Fruit fly (Drosophila melanogaster) Kc167 (cell line): ENCODE data around the gene mei-P22.

Experiments used
- Myc ChIP-seq: fragments of >200 bp; optimal IDR thresholded peaks from 2 replicates; lab custom pipeline; 2017; ENCODE audit warnings: missing external identifiers
- Sin3A ChIP-seq: fragments of >200 bp; optimal IDR thresholded peaks from 2 replicates; lab custom pipeline; 2018; ENCODE audit warnings: missing external identifiers
- h ChIP-seq: fragments of >200 bp; optimal IDR thresholded peaks from 3 replicates; lab custom pipeline; 2018; ENCODE audit warnings: missing external identifiers
- insv ChIP-seq: fragments of >200 bp; optimal IDR thresholded peaks from 3 replicates; lab custom pipeline; 2018; ENCODE audit warnings: missing external identifiers
- psq ChIP-seq: fragments of >200 bp; optimal IDR thresholded peaks from 2 replicates; lab custom pipeline; 2017; ENCODE audit warnings: missing external identifiers
- ttk ChIP-seq: sonication (Bioruptor generic); optimal IDR thresholded peaks from 2 replicates; lab custom pipeline; 2017; ENCODE audit warnings: missing external identifiers

mei-P22 gene

dm6 chr3L:7243775-7244438, at the start of gene mei-P22, which contains the start of gene mRpL50:
Gene mei-P22 (plus strand): TSS chr3L:7244388.
Gene mRpL50 (minus strand): TSS chr3L:7243933.
- TF ChIP-seq h, result no peak

DNA sequence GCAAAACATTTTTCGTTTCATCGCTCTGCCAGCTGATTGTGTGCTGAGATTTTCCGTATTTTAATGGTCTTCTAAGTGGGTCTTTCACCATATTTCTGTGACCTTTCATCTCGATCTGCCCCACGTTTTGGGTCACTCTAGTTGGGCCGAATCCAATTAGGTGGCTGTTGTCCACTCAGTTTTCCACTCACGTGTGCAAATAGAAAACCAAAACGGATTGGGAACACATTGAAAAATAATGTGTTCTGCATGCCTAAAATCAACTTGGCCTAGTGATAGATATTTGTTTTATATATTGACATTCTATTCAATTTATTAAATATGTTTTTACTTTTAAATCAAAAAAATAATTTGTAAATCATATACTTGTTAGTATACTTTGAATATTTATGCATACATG, 10.0 kb upstream of the mei-P22 start, which contains the start of gene CG14826:
Gene CG14826 (plus strand): TSS at position 301 of the 400 bp plus-strand sequence.
- no peak for TF ChIP-seq Sin3A
- no peak for TF ChIP-seq h
- no peak for TF ChIP-seq psq (lab: Kevin White, UChicago)
- no peak for TF ChIP-seq ttk (lab: Kevin White, UChicago)
- TF ChIP-seq insv (lab: Kevin White, UChicago), result no peak
- no peak for TF ChIP-seq Myc

dm6 chr3L:7238072-7238759, 6.0 kb upstream of the mei-P22 start, which contains the start of the genes CG14829 and BHD:
Gene CG14829 (minus strand): TSS chr3L:7238122.
Gene BHD (plus strand): TSS chr3L:7238542.
- TF ChIP-seq Myc (no peak), h (no peak), insv (lab: Kevin White, UChicago) (no peak), ttk (lab: Kevin White, UChicago) (no peak), Sin3A (no peak), psq (lab: Kevin White, UChicago) (no peak)

DNA sequence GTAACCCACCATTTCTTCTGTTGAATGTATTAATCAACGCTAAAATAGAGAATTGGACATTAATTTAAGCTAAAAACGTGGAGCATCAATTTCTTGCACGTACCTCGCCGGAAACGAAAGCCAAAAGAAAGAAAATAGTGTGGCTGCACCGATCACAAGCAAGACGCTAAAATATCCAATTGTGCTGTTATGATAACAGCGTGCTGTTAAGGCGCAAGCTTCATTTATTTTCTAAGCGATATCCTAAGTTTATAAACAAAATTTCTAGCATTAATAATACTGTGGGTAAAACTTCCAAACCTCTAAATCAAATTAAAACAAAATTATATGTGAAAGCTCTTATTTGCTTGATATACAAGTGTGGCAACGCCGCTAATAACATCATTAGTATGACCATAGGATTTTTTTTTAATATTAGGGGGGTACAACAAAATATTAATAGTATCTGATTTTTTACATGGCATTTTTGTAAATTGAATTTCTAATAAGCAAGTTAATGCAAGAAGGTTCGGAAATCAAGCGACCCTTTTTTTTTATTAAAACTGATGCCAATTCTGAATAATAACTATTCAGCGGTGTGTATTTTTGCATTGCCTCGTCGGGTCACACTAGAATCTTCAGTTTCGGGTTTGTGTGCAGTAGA, 2.9 kb upstream of the mei-P22 start, which contains the start of the genes RpL18 and Neos:
Gene RpL18 (minus strand): TSS at position 135 of the 643 bp plus-strand sequence.
Gene Neos (plus strand): TSS at position 412 of the 643 bp plus-strand sequence.
- TF ChIP-seq ttk (lab: Kevin White, UChicago) (no peak), h (no peak), Myc (no peak), insv (lab: Kevin White, UChicago) (no peak), psq (lab: Kevin White, UChicago) (no peak), Sin3A (no peak)

DNA sequence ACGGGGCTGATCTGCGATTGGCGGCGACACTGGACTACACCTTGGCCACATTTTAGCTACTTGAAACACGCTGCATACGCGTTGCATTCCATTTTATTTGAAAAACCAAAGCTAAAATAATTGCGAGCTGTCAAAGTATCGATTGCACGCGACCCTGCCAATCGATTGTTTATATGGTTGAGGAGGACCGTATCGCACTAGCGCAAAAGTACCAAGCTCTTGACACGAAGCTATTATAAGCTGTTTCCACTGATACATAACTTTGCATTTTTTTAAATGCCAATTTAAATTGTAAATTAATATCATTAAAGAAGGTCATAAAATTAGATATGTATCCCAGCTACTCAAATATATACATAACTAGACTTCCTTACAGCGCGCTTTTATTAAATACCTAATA, 5.0 kb downstream of the mei-P22 start, which contains the start of gene Cdc27:
Gene Cdc27 (minus strand): TSS at position 174 of the 400 bp plus-strand sequence.
- TF ChIP-seq psq (lab: Kevin White, UChicago), result no peak
- TF ChIP-seq h, result no peak

dm6 chr3L:7250469-7250868, 6.3 kb downstream of the mei-P22 start, which contains the start of gene MED4:
Gene MED4 (minus strand): TSS chr3L:7250527.
- TF ChIP-seq Sin3A (no peak), insv (lab: Kevin White, UChicago) (no peak), psq (lab: Kevin White, UChicago) (no peak), ttk (lab: Kevin White, UChicago) (no peak), Myc (no peak), h (no peak)

DNA sequence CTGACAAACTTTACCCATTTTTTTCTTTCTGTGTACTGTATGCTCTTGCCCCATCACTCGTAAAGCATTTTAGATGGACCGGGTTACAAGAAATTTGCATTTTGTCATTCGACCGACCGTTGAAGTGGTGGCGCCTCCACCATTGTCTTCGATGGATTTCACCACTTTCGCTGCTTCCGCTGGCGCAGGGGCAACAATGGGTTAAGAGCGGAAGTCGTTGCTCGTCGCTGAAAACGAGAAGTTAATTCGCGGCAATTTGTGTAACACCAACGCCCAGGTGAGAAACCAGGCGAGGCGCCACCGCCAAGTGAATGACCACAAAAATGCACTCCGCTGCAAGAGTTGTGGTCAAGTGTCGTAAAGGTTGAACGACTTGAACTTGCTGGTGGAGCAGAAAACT, 10.5 kb downstream of the mei-P22 start:
- TF ChIP-seq Sin3A (no peak), Myc (no peak), h (no peak), insv (lab: Kevin White, UChicago) (no peak), psq (lab: Kevin White, UChicago) (no peak), ttk (lab: Kevin White, UChicago) (no peak)

DNA sequence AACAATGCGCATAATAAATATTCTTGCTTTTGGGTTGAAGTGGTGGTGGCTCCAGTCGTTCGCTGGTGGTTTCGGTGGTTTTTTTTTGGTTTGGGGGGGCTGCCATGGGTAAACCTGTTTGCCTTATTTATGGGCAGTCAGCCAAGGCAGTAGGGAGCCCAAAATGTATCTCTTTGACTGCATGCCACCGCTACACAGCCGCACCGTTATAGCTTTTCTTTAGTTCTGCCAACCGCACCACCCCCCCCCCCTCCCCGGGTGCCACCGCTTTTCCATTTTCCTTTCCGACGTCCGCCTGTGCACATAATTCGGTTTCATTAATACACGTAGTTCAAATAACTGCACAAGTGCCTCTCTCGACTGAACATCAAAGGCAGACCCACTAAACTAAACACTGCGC, 14.1 kb downstream of the mei-P22 start:
- TF ChIP-seq psq (lab: Kevin White, UChicago) (no peak), Sin3A (no peak), h (no peak), ttk (lab: Kevin White, UChicago) (no peak), Myc (no peak), insv (lab: Kevin White, UChicago) (no peak)

DNA sequence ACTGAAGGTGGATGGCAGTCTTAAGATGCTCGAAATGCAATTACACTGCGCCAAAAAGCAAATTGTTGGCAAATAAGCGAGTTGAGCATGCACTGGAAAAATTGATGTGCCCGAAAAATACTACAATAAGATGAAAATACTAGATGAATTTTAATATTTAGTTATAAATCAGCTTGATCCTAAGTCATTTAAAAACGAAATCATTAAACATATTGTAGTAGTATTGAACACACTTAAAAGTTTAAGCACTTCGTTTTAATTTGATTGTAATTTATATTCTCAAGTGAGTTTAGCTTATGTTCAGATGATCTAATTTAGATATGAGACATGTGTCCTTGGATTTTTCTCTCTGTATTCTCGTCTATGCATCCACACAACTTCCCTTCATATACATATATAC, 18.3 kb downstream of the mei-P22 start:
- TF ChIP-seq Sin3A, result no peak
- TF ChIP-seq psq (lab: Kevin White, UChicago), result no peak
- no peak for TF ChIP-seq h
- no peak for TF ChIP-seq ttk (lab: Kevin White, UChicago)
- TF ChIP-seq insv (lab: Kevin White, UChicago), result no peak
- no peak for TF ChIP-seq Myc

DNA sequence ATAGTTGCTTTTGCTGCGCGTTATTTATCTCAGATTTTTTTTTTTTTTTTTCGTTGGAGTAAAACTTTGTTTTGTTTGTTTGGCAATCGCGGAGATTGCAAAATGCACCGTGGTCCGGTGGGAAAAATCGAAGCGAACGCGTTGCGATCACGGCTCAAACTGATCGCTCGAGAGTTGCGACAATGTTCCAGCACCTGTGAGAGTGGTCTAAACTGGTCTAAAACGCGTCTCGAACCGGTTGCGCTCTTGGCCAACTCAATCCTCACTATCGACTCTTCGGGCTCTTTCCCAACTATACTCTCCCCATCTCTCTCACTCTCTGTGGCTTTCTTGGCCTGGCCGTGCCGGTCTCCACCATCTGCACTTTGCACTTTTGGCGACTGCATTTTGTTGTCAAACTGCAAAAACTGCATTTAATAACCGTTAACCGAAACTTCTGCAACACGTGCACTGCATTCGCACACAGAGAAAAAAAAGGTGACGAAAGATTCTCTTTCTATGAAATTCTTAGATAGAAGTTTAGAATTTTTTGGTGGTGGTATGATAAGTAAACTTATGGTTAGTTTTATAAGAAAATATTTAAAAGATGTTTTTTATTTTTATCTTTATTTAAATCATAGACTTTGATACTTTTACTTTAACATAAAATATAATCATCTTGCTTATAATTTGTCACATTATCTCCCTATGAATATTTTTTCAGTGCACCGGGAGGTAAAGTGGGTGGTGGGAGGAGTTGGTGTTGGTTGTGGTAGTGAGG, 19.7 kb downstream of the mei-P22 start, which contains the start of gene CG14830:
Gene CG14830 (minus strand): TSS at position 164 of the 760 bp plus-strand sequence.
- TF ChIP-seq h (no peak), ttk (lab: Kevin White, UChicago) (no peak), psq (lab: Kevin White, UChicago) (no peak), insv (lab: Kevin White, UChicago) (no peak), Sin3A (no peak), Myc (no peak)

dm6 chr3L:7283541-7283940, 39.4 kb downstream of the mei-P22 start:
- no peak for TF ChIP-seq h
